Fruit fly (Drosophila melanogaster) whole organism, prepupa: ENCODE measurements around the gene CG2747.

ENCODE experiments used
- Blimp-1 ChIP-seq: fragments of 200-800 bp; sonication (Bioruptor generic); optimal IDR thresholded peaks from 3 replicates; lab custom pipeline; 2017; ENCODE audit warnings: missing biosample characterization, missing genetic modification characterization, mild to moderate bottlenecking, moderate library complexity, missing genetic modification reagents
- CG11762 ChIP-seq: fragments of 200-800 bp; sonication (Bioruptor generic); optimal IDR thresholded peaks from 3 replicates; lab custom pipeline; 2016; ENCODE audit warnings: missing biosample characterization, missing genetic modification characterization; ENCODE audit not compliant: insufficient read depth
- CG11902 ChIP-seq: fragments of 200-800 bp; sonication (Bioruptor generic); optimal IDR thresholded peaks from 3 replicates; lab custom pipeline; 2016; ENCODE audit warnings: missing biosample characterization, missing genetic modification characterization
- CG15336 ChIP-seq: fragments of 200-800 bp; sonication (Bioruptor generic); IDR thresholded peaks from 2 replicates; pipeline ENCODE4 v1.3.6; 2022; ENCODE audit warnings: missing biosample characterization, missing genetic modification characterization
- CG1621 ChIP-seq: fragments of 200-800 bp; sonication (Bioruptor generic); optimal IDR thresholded peaks from 3 replicates; lab custom pipeline; 2018; ENCODE audit warnings: missing biosample characterization, mild to moderate bottlenecking, missing genetic modification characterization
- CG31627 ChIP-seq: fragments of 200-800 bp; sonication (Bioruptor generic); optimal IDR thresholded peaks from 3 replicates; lab custom pipeline; 2016; ENCODE audit warnings: missing biosample characterization, missing genetic modification characterization
- CG32006 ChIP-seq: fragments of 200-800 bp; sonication (Bioruptor generic); optimal IDR thresholded peaks from 3 replicates; lab custom pipeline; 2017; ENCODE audit warnings: missing biosample characterization, mild to moderate bottlenecking, missing genetic modification characterization
- CG3919 ChIP-seq: fragments of 200-800 bp; sonication (Bioruptor generic); optimal IDR thresholded peaks from 3 replicates; lab custom pipeline; 2016; ENCODE audit warnings: missing biosample characterization, missing genetic modification characterization
- CG4318 ChIP-seq: fragments of 200-800 bp; sonication (Bioruptor generic); optimal IDR thresholded peaks from 3 replicates; lab custom pipeline; 2017; ENCODE audit warnings: missing biosample characterization, mild to moderate bottlenecking, missing genetic modification characterization
- CG6163 ChIP-seq: fragments of 200-800 bp; sonication (Bioruptor generic); IDR thresholded peaks from 3 replicates; pipeline ENCODE4 v1.3.6; 2022; ENCODE audit warnings: missing biosample characterization, missing genetic modification characterization
- CG6276 ChIP-seq: fragments of 200-800 bp; sonication (Bioruptor generic); optimal IDR thresholded peaks from 2 replicates; lab custom pipeline; 2017; ENCODE audit warnings: missing biosample characterization, mild to moderate bottlenecking, missing genetic modification characterization
- CG8119 ChIP-seq: fragments of 200-800 bp; sonication (Bioruptor generic); IDR thresholded peaks from 3 replicates; pipeline ENCODE4 v1.3.6; 2022; ENCODE audit warnings: missing biosample characterization, missing genetic modification characterization
- CG8319 ChIP-seq: fragments of 200-800 bp; sonication (Bioruptor generic); optimal IDR thresholded peaks from 3 replicates; lab custom pipeline; 2016; ENCODE audit warnings: missing biosample characterization, missing genetic modification characterization
- Eip78C ChIP-seq: fragments of 200-800 bp; sonication (Bioruptor generic); peaks from one replicate; lab custom pipeline; 2016; ENCODE audit warnings: missing biosample characterization, missing genetic modification characterization
- Eip93F ChIP-seq: fragments of 200-800 bp; sonication (Bioruptor generic); optimal IDR thresholded peaks from 2 replicates; lab custom pipeline; 2016; ENCODE audit warnings: missing biosample characterization, mild to moderate bottlenecking, missing genetic modification characterization
- Ets21C ChIP-seq: fragments of 200-800 bp; sonication (Bioruptor generic); optimal IDR thresholded peaks from 3 replicates; lab custom pipeline; 2016; ENCODE audit warnings: missing biosample characterization, missing genetic modification characterization
- Hr38 ChIP-seq: sonication (Bioruptor generic); optimal IDR thresholded peaks from 2 replicates; lab custom pipeline; 2016; ENCODE audit warnings: missing biosample characterization, missing genetic modification characterization
- Hr39 ChIP-seq: fragments of 200-800 bp; sonication (Bioruptor generic); optimal IDR thresholded peaks from 2 replicates; lab custom pipeline; 2016; ENCODE audit warnings: missing biosample characterization, missing genetic modification characterization
- Hr4 ChIP-seq: fragments of 200-800 bp; sonication (Bioruptor generic); optimal IDR thresholded peaks from 3 replicates; lab custom pipeline; 2016; ENCODE audit warnings: missing biosample characterization, missing genetic modification characterization
- Lpt ChIP-seq: fragments of 200-800 bp; sonication (Bioruptor generic); optimal IDR thresholded peaks from 3 replicates; lab custom pipeline; 2016; ENCODE audit warnings: missing biosample characterization, missing genetic modification characterization
- Met ChIP-seq: fragments of 200-800 bp; sonication (Bioruptor generic); optimal IDR thresholded peaks from 3 replicates; lab custom pipeline; 2016; ENCODE audit warnings: missing biosample characterization, missing genetic modification characterization
- OdsH ChIP-seq: fragments of 200-800 bp; sonication (Bioruptor generic); optimal IDR thresholded peaks from 3 replicates; lab custom pipeline; 2016; ENCODE audit warnings: missing biosample characterization, missing genetic modification characterization
- Sox102F ChIP-seq: fragments of 200-800 bp; sonication (Bioruptor generic); optimal IDR thresholded peaks from 2 replicates; lab custom pipeline; 2016; ENCODE audit warnings: missing biosample characterization, mild to moderate bottlenecking, missing genetic modification characterization
- achi ChIP-seq: fragments of 200-800 bp; sonication (Bioruptor generic); optimal IDR thresholded peaks from 3 replicates; lab custom pipeline; 2016; ENCODE audit warnings: missing biosample characterization, missing genetic modification characterization
- eg ChIP-seq: fragments of 200-800 bp; sonication (Bioruptor generic); IDR thresholded peaks from 3 replicates; pipeline ENCODE4 v1.3.6; 2022; ENCODE audit warnings: missing biosample characterization, missing genetic modification characterization
- fd85E ChIP-seq: fragments of 200-800 bp; sonication (Bioruptor generic); optimal IDR thresholded peaks from 3 replicates; lab custom pipeline; 2016; ENCODE audit warnings: missing biosample characterization, missing genetic modification characterization
- net ChIP-seq: fragments of 200-800 bp; sonication (Bioruptor generic); optimal IDR thresholded peaks from 3 replicates; lab custom pipeline; 2016; ENCODE audit warnings: missing biosample characterization, missing genetic modification characterization
- salr ChIP-seq, 2 experiments: fragments of 200-800 bp; sonication (Bioruptor generic); optimal IDR thresholded peaks; 3 replicates each; lab custom pipeline; 2016 to 2018; ENCODE audit warnings: missing biosample characterization in 2 of 2, missing genetic modification characterization in 2 of 2, mild to moderate bottlenecking in 1 of 2
- svp ChIP-seq: fragments of 200-800 bp; sonication (Bioruptor generic); peaks from one replicate; lab custom pipeline; 2016; ENCODE audit warnings: missing biosample characterization, missing genetic modification characterization
- vri ChIP-seq: fragments of 200-800 bp; sonication (Bioruptor generic); optimal IDR thresholded peaks from 3 replicates; lab custom pipeline; 2016; ENCODE audit warnings: missing biosample characterization, mild to moderate bottlenecking, missing genetic modification characterization

CG2747 gene

DNA sequence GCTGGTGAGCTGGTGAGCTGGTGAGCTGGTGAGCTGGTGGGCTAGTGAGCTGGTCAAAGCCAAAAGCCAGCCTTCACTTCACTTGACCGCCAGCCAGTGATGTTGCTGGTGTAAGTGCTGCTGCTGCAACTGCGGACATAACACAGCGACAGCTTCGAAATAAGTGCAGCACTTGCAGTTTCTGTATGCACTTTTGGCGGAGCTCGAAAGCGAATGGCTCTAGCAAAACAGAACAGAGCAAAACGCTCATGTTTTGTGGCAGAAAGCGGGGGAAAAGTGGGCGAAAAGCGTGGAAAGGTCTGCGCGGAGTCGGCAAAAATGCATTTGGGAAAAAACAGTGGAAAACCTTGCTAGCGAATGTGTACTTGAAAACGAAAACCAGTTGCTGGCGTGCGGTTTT lies 36.0 kb downstream of the CG2747 start:
- no peak for TF ChIP-seq Hr38
- no peak for TF ChIP-seq Sox102F (GFP tag; lab: Kevin White, UChicago)
- peak; percentile 44 for TF ChIP-seq Eip78C (GFP tag; lab: Kevin White, UChicago)

DNA sequence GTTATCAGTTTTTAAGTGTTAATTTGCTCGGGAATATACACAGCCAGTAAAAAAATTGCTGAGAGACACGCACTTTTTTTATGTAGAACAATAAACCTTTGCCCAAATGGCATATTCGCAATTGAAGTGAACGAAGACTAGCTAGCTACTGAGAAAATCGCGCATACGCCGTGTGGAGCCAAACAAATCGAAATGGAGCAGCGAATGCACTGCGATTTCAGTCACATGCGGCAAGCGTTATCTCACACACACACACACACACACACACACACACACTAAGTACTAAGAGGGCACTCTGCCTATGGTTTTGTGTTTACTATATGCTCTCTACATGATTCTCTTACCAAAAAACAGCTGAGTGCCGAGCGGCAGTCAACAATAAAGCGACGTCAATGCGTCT lies 37.1 kb downstream of the CG2747 start:
- no peak for TF ChIP-seq eg (GFP tag; lab: Robert Waterston, UW)

DNA sequence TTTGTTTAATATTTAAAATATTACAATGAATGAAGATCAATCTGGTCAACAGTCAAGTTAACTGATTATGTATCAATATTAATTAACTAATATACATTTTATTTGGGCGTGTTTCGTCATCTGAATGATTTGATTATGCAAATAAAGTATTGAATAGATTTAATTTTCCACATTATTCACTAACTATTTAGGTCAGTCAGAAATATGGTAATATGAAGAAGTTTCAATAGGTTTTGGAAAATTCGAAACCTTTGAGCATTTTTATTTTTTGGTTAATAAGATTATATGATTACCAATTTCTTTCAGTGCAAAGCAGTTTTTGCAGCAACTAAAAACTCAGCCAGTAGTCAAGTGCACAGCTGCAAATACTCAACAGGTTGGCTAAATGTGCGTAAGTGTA lies 38.5 kb downstream of the CG2747 start:
- TF ChIP-seq net (GFP tag; lab: Kevin White, UChicago), result peak; percentile 47
- peak; percentile 82 for TF ChIP-seq CG32006 (GFP tag; lab: Kevin White, UChicago)
- TF ChIP-seq Eip78C (GFP tag; lab: Kevin White, UChicago), result peak; percentile 75
- peak; percentile 16 for TF ChIP-seq CG11762 (GFP tag; lab: Kevin White, UChicago)
- peak; percentile 4 for TF ChIP-seq CG3919
- peak; percentile 68 for TF ChIP-seq CG4318 (GFP tag; lab: Kevin White, UChicago)
- peak; percentile 67 for TF ChIP-seq CG6276 (GFP tag; lab: Kevin White, UChicago)
- peak; percentile 30 for TF ChIP-seq OdsH
- TF ChIP-seq achi (GFP tag; lab: Kevin White, UChicago), result peak; percentile 24
- TF ChIP-seq CG8119 (GFP tag; lab: Robert Waterston, UW), result peak; percentile 33; the same call in 2 of the 3 replicates
- TF ChIP-seq Hr4 (GFP tag; lab: Kevin White, UChicago), result peak; percentile 54
- no peak for TF ChIP-seq Ets21C
- TF ChIP-seq CG15336 (GFP tag; lab: Robert Waterston, UW), result peak; percentile 55; the same call in 1 of the 2 replicates
- peak in 1 of 2 experiments; percentile 35 for TF ChIP-seq salr (GFP tag; optimal IDR thresholded peaks at IDR 0.05; lab: Kevin White, UChicago)
- TF ChIP-seq eg (GFP tag; lab: Robert Waterston, UW), result peak; percentile 70
- no peak for TF ChIP-seq fd85E (GFP tag; lab: Kevin White, UChicago)
- no peak for TF ChIP-seq Eip93F
- no peak for TF ChIP-seq CG8319 (GFP tag; lab: Kevin White, UChicago)
- TF ChIP-seq CG6163 (GFP tag; lab: Robert Waterston, UW), result 0 out of 3 replicates have a peak, but pooled peaks have one; percentile 24

DNA sequence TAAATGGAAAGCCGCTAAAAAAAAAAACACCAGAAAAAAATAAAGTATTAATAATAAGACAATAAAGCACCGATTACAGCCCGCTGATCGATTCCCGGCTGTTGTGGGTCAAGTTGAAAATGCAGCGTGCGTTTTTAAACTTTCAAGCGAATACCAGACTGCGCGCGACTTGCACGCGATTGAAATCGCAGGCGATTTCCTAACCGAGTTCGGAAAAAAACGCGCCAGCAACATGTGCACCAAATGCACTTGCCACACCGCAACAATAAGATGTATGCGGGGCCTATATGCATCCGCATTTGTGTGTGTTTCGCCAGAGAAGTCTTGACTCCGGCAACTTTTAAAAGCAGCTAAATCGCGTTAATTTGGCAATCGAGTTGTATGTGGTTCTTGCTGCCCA lies 39.1 kb downstream of the CG2747 start:
- TF ChIP-seq eg (GFP tag; lab: Robert Waterston, UW), result peak; percentile 38; the same call in 1 of the 3 replicates
- no peak for TF ChIP-seq vri
- 0 out of 3 replicates have a peak, but pooled peaks have one; percentile 20 for TF ChIP-seq CG8119 (GFP tag; lab: Robert Waterston, UW)
- TF ChIP-seq CG11902 (GFP tag; lab: Kevin White, UChicago), result no peak
- TF ChIP-seq Met (GFP tag; lab: Kevin White, UChicago), result no peak
- no peak for TF ChIP-seq Blimp-1

DNA sequence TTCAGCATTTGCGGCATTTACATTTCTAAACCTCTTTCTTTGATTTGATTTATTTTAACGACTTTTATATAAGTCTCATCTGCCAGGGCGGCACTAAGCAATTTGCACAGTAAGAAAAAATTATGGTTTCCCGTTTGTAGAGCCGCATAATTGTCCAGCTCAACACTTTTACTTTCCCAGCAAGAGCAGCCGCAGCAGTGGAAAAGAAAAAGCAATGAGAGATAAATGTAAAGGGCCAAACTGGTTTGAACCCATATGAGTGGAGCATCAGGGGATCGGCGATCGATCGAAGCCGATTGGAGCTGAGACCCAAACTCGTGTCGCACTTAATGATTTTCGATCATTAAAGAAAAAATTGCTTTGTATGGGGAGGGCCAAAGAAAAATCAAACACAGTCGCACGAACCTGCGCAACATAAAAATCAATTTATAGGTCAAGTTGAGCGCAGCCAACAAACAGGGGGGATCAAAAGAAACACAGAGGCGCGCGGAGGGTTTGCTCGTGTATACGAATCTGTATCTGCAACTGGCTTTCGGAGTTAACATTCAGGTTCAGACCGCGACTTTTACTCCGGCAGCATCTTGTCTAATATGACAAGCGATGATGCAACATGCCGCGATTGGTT lies 39.7 kb downstream of the CG2747 start:
- TF ChIP-seq salr (GFP tag; optimal IDR thresholded peaks at IDR 0.05; lab: Kevin White, UChicago), result no peak
- no peak for TF ChIP-seq svp
- TF ChIP-seq CG31627 (GFP tag; lab: Kevin White, UChicago), result no peak
- TF ChIP-seq Hr39 (GFP tag; lab: Kevin White, UChicago), result no peak
- TF ChIP-seq CG1621 (tag; lab: Kevin White, UChicago), result no peak
- TF ChIP-seq CG8119 (GFP tag; lab: Robert Waterston, UW), result no peak
- TF ChIP-seq Blimp-1, result peak; percentile 92

DNA sequence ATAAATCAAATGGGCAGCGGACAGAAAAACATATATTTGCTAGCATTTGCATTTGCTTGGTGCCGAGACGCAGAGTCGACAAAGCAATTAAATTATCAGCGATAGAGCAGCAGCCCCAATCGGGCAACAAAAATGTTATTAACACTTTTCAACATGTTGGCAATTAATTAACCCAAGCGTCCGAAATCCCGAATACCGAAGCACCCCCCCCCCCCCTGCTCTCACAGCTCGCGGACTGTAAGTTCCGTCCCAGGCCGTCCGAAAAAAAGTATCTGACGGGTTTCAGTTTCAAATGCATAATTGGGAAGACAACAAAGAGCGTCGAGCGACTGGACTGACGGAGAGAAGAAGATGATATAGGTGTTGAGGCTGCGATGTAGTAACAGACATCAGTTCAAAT lies 40.3 kb downstream of the CG2747 start:
- TF ChIP-seq net (GFP tag; lab: Kevin White, UChicago) (no peak), eg (GFP tag; lab: Robert Waterston, UW) (0 out of 3 replicates have a peak, but pooled peaks have one; percentile 17), Lpt (no peak)
